Worm (Caenorhabditis elegans) whole organism, midembryonic: ENCODE results near the gene F19B6.10.

ENCODE experiments used
- T22C8.4 ChIP-seq: fragments of 200-800 bp; sonication (Bioruptor generic); IDR thresholded peaks from 2 replicates; pipeline ENCODE4 v1.3.6; 2022; ENCODE audit warnings: missing genetic modification characterization, missing compliant biosample characterization
- flt-1 ChIP-seq: fragments of 200-800 bp; sonication (Bioruptor generic); IDR thresholded peaks from 2 replicates; pipeline ENCODE4 v1.3.6; 2022; ENCODE audit warnings: missing genetic modification characterization, missing compliant biosample characterization
- tab-1 ChIP-seq: fragments of 200-800 bp; sonication (Bioruptor generic); IDR thresholded peaks from 2 replicates; pipeline ENCODE4 v1.3.6; 2022; ENCODE audit warnings: missing genetic modification characterization, missing compliant biosample characterization
- ztf-29 ChIP-seq: fragments of 200-800 bp; sonication (Bioruptor generic); IDR thresholded peaks from 2 replicates; pipeline ENCODE4 v1.3.6; 2022; ENCODE audit warnings: missing genetic modification reagents, missing genetic modification characterization, missing compliant biosample characterization

ce11 chrIV:12378919-12379318 is 41.9 kb downstream of the F19B6.10 start:
- TF ChIP-seq flt-1 (no peak), ztf-29 (GFP tag; lab: Robert Waterston, UW) (no peak), tab-1 (GFP tag; lab: Robert Waterston, UW) (no peak), T22C8.4 (GFP tag; lab: Robert Waterston, UW) (no peak)
